Fruit fly (Drosophila melanogaster) whole organism, wandering third instar larva: Measurements from ENCODE around the gene Cdep.
A peak's percentile ranks its signal among the peaks of the same experiment; 100 is the strongest.

Experiments
- CG32264 ChIP-seq: fragments of 200-800 bp; sonication (Bioruptor generic); optimal IDR thresholded peaks from 2 replicates; lab custom pipeline; 2016; ENCODE audit warnings: missing biosample characterization, missing genetic modification characterization
- Hr78 ChIP-seq: fragments of >200 bp; optimal IDR thresholded peaks from 2 replicates; lab custom pipeline; 2017; ENCODE audit warnings: missing biosample characterization, missing genetic modification characterization
- br ChIP-seq: fragments of 200-800 bp; sonication (Bioruptor generic); optimal IDR thresholded peaks from 2 replicates; lab custom pipeline; 2016; ENCODE audit warnings: missing biosample characterization, missing genetic modification characterization
- h ChIP-seq: fragments of 200-800 bp; sonication (Bioruptor generic); optimal IDR thresholded peaks from 3 replicates; lab custom pipeline; 2016; ENCODE audit warnings: missing biosample characterization, mild to moderate bottlenecking, missing genetic modification characterization
- psq ChIP-seq: fragments of 200-800 bp; sonication (Bioruptor generic); optimal IDR thresholded peaks from 3 replicates; lab custom pipeline; 2017; ENCODE audit warnings: missing biosample characterization, mild to moderate bottlenecking, missing genetic modification characterization, moderate library complexity
- sage ChIP-seq: fragments of 200-800 bp; sonication (Bioruptor generic); optimal IDR thresholded peaks from 2 replicates; lab custom pipeline; 2016; ENCODE audit warnings: missing biosample characterization, mild to moderate bottlenecking, missing genetic modification characterization

DNA sequence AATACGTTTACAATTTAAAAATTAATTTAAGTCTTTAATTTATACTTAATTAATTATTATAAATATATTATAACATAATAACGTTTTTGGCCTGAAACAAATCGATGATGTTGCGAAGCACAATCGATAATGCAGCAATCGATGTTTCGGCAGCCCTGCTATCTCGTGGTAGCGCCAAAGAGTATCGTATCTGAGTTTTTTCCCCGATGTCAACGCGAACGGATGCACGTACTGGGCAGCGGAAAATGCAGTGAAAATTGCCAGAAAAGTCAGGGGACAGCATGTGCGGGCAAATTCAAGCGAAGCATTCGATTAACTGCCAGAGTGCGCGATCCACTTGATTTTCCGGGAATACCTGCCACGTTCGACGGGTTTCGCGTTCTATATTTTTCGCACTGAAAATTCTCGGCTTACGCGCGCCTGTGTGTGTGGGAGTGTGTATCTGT lies at the start of gene Cdep:
- TF ChIP-seq Hr78 (GFP tag; lab: Kevin White, UChicago) (no peak), sage (GFP tag; lab: Kevin White, UChicago) (no peak), CG32264 (GFP tag; lab: Kevin White, UChicago) (no peak), br (GFP tag; lab: Kevin White, UChicago) (peak; percentile 43), h (GFP tag; lab: Kevin White, UChicago) (peak; percentile 6), psq (GFP tag; lab: Kevin White, UChicago) (no peak)
